Fruit fly (Drosophila melanogaster) whole organism, adult: ENCODE measurements around the gene CG7290.

ENCODE experiments used
- CG11617 ChIP-seq: fragments of 200-800 bp; sonication (Bioruptor generic); optimal IDR thresholded peaks from 2 replicates; lab custom pipeline; 2017; ENCODE audit warnings: mild to moderate bottlenecking, missing biosample characterization, missing genetic modification reagents, missing genetic modification characterization
- CG12768 ChIP-seq: fragments of 200-800 bp; sonication (Bioruptor generic); optimal IDR thresholded peaks from 2 replicates; lab custom pipeline; 2017; ENCODE audit warnings: missing biosample characterization, missing genetic modification characterization, mild to moderate bottlenecking, moderate library complexity, missing genetic modification reagents
- CG14711 ChIP-seq: fragments of 200-800 bp; sonication (Bioruptor generic); optimal IDR thresholded peaks from 2 replicates; lab custom pipeline; 2018; ENCODE audit warnings: missing biosample characterization, mild to moderate bottlenecking, missing genetic modification characterization, moderate library complexity
- CG1620 ChIP-seq: fragments of 200-800 bp; sonication (Bioruptor generic); optimal IDR thresholded peaks from 2 replicates; lab custom pipeline; 2016; ENCODE audit warnings: missing biosample characterization, missing genetic modification characterization
- CG33017 ChIP-seq: fragments of 200-800 bp; sonication (Bioruptor generic); optimal IDR thresholded peaks from 2 replicates; lab custom pipeline; 2018; ENCODE audit warnings: missing biosample characterization, mild to moderate bottlenecking, missing genetic modification characterization, moderate library complexity
- CG5204 ChIP-seq: fragments of 200-800 bp; sonication (Bioruptor generic); optimal IDR thresholded peaks from 2 replicates; lab custom pipeline; 2016; ENCODE audit warnings: missing biosample characterization, missing genetic modification characterization
- CG7045 ChIP-seq: fragments of 200-800 bp; sonication (Bioruptor generic); optimal IDR thresholded peaks from 2 replicates; lab custom pipeline; 2017; ENCODE audit warnings: missing biosample characterization, mild to moderate bottlenecking, missing genetic modification characterization
- CG7101 ChIP-seq: fragments of 200-800 bp; sonication (Bioruptor generic); optimal IDR thresholded peaks from 2 replicates; lab custom pipeline; 2018; ENCODE audit warnings: missing biosample characterization, mild to moderate bottlenecking, missing genetic modification characterization, moderate library complexity
- Clk ChIP-seq: fragments of 200-800 bp; sonication (Bioruptor generic); optimal IDR thresholded peaks from 2 replicates; lab custom pipeline; 2017; ENCODE audit warnings: missing biosample characterization, missing genetic modification characterization
- Crg-1 ChIP-seq: fragments of 200-800 bp; sonication (Bioruptor generic); optimal IDR thresholded peaks from 2 replicates; lab custom pipeline; 2016; ENCODE audit warnings: missing biosample characterization, missing genetic modification characterization
- Hr96 ChIP-seq: fragments of 200-800 bp; sonication (Bioruptor generic); optimal IDR thresholded peaks from 2 replicates; lab custom pipeline; 2016; ENCODE audit warnings: missing biosample characterization, missing genetic modification characterization
- Mnt ChIP-seq: fragments of 200-800 bp; sonication (Bioruptor generic); optimal IDR thresholded peaks from 2 replicates; lab custom pipeline; 2016; ENCODE audit warnings: missing biosample characterization, mild to moderate bottlenecking, missing genetic modification characterization
- bab1 ChIP-seq: fragments of 200-800 bp; sonication (Bioruptor generic); optimal IDR thresholded peaks from 3 replicates; lab custom pipeline; 2019; ENCODE audit warnings: missing biosample characterization, mild to moderate bottlenecking, missing genetic modification characterization, moderate library complexity
- cic ChIP-seq: fragments of 200-800 bp; sonication (Bioruptor generic); optimal IDR thresholded peaks from 2 replicates; lab custom pipeline; 2017; ENCODE audit warnings: missing biosample characterization, mild to moderate bottlenecking, missing genetic modification characterization, moderate library complexity
- cnc ChIP-seq, 2 experiments: fragments of >200 bp; optimal IDR thresholded peaks; 2 replicates each; lab custom pipeline; 2017
- kay ChIP-seq: fragments of 200-800 bp; sonication (Bioruptor generic); peaks from one replicate; lab custom pipeline; 2016; ENCODE audit warnings: missing biosample characterization, missing genetic modification characterization, borderline replicate concordance
- ovo ChIP-seq: fragments of 200-800 bp; sonication (Bioruptor generic); optimal IDR thresholded peaks from 2 replicates; lab custom pipeline; 2016; ENCODE audit warnings: missing biosample characterization, missing genetic modification characterization
- pad ChIP-seq: fragments of 200-800 bp; sonication (Bioruptor generic); optimal IDR thresholded peaks from 3 replicates; lab custom pipeline; 2017; ENCODE audit warnings: missing biosample characterization, missing genetic modification characterization, mild to moderate bottlenecking, moderate library complexity, missing genetic modification reagents
- tj ChIP-seq: fragments of 200-800 bp; sonication (Bioruptor generic); optimal IDR thresholded peaks from 3 replicates; lab custom pipeline; 2017; ENCODE audit warnings: missing biosample characterization, mild to moderate bottlenecking, missing genetic modification characterization, moderate library complexity
- toe ChIP-seq: fragments of 200-800 bp; sonication (Bioruptor generic); optimal IDR thresholded peaks from 2 replicates; lab custom pipeline; 2016; ENCODE audit warnings: missing biosample characterization, missing genetic modification characterization

CG7290 gene

dm6 chr3L:20206950-20207584, 1.2 kb upstream of the CG7290 start, which contains the start of gene CG6996:
CG6996 (plus strand) TSS chr3L:20207534.
- peak; percentile 57 for TF ChIP-seq kay (GFP tag; lab: Kevin White, UChicago)
- TF ChIP-seq CG1620 (GFP tag; lab: Kevin White, UChicago): no peak
- no peak for TF ChIP-seq tj
- no peak for TF ChIP-seq cnc (optimal IDR thresholded peaks at IDR 0.05; lab: Kevin White, UChicago)
- no peak for TF ChIP-seq CG12768 (GFP tag; lab: Kevin White, UChicago)
- no peak for TF ChIP-seq Mnt (GFP tag; lab: Kevin White, UChicago)

dm6 chr3L:20203587-20203986, 2.3 kb downstream of the CG7290 start, which contains the start of gene CG7298:
CG7298 (minus strand) TSS chr3L:20203687.
- TF ChIP-seq bab1 (GFP tag; lab: Kevin White, UChicago) (no peak), Hr96 (no peak), CG7101 (tag; lab: Kevin White, UChicago) (no peak), tj (no peak), CG1620 (GFP tag; lab: Kevin White, UChicago) (no peak), CG11617 (GFP tag; lab: Kevin White, UChicago) (no peak), Crg-1 (GFP tag; lab: Kevin White, UChicago) (no peak), CG7045 (no peak), toe (GFP tag; lab: Kevin White, UChicago) (no peak), cic (GFP tag; lab: Kevin White, UChicago) (no peak), Mnt (GFP tag; lab: Kevin White, UChicago) (no peak), CG14711 (tag; lab: Kevin White, UChicago) (no peak)

- TF ChIP-seq CG11617 (GFP tag; lab: Kevin White, UChicago) (no peak), CG5204 (no peak), cnc (optimal IDR thresholded peaks at IDR 0.05; lab: Kevin White, UChicago) (no peak), Hr96 (no peak), CG1620 (GFP tag; lab: Kevin White, UChicago) (no peak), kay (GFP tag; lab: Kevin White, UChicago) (no peak), CG7101 (tag; lab: Kevin White, UChicago) (no peak), Crg-1 (GFP tag; lab: Kevin White, UChicago) (no peak), toe (GFP tag; lab: Kevin White, UChicago) (no peak), bab1 (GFP tag; lab: Kevin White, UChicago) (no peak), Clk (GFP tag; lab: Kevin White, UChicago) (no peak), pad (GFP tag; lab: Kevin White, UChicago) (no peak), CG33017 (no peak), cic (GFP tag; lab: Kevin White, UChicago) (no peak), CG14711 (tag; lab: Kevin White, UChicago) (no peak), CG7045 (no peak), ovo (GFP tag; lab: Kevin White, UChicago) (no peak)
Observed at dm6 chr3L:20201538-20201937, 4.3 kb downstream of the CG7290 start, which contains the start of gene obst-F. obst-F (minus strand) TSS chr3L:20201638.

DNA sequence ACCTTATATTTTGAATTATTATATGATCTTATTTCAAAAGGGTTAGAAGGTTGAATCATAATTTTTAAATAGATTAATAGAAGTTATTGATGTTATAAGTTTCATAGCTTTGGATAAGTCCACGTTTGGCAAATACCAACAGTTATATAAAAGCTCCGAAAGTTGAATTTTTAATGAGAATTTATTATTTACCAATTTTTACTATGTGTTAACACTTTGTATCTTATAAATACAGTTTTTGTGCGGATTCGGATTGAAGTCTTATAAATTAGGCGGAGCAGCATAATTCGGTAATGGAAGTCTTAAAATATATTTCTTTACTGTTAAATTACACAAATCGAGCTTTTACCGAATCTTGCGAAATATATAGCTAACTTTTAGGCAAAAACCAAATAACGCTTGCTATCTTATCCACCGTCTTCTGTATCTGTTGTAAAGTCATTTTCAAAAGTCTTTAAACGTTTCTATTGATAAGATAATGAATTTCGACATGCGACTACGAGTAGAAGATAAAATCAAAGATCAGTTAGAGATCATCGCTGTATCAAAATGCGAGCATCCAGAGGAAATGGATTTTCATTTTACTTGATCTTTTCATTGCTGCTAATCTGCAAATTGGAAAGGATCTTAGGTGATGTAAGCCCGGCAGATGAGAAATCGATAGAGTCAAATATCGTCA, 6.1 kb downstream of the CG7290 start, which contains the start of gene CG42833:
TSS of gene CG42833 (plus strand) at position 525 of the 679 bp plus-strand sequence.
- TF ChIP-seq CG1620 (GFP tag; lab: Kevin White, UChicago): no peak
- no peak for TF ChIP-seq CG14711 (tag; lab: Kevin White, UChicago)
- no peak for TF ChIP-seq cnc (optimal IDR thresholded peaks at IDR 0.05; lab: Kevin White, UChicago)
- no peak for TF ChIP-seq CG7101 (tag; lab: Kevin White, UChicago)
- TF ChIP-seq Clk (GFP tag; lab: Kevin White, UChicago): no peak
- no peak for TF ChIP-seq CG33017
- TF ChIP-seq kay (GFP tag; lab: Kevin White, UChicago): peak; percentile 93
- no peak for TF ChIP-seq cic (GFP tag; lab: Kevin White, UChicago)
- TF ChIP-seq Mnt (GFP tag; lab: Kevin White, UChicago): no peak

DNA sequence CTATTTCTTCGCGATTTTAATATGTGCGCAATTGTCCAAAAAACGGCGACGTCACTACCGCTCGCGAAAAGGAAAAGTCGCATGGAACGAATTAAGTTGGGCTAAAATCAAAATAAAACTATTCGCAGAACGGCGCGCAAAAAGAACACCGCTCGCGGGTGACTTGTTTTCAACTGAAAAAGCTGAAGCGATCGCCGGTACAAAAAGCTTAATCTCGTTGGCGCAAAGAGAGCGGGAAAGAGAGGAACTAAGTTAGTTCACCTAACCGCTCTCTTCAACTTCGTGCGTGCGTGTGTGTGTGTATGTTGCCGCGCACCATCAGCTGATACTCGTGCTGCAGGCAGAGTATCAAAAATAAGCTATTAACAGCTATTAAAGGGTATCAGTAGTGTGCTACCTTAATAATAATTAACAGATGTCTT, 7.7 kb downstream of the CG7290 start, which contains the start of gene CG42674:
TSS of gene CG42674 (minus strand) at position 180 of the 422 bp plus-strand sequence.
- TF ChIP-seq bab1 (GFP tag; lab: Kevin White, UChicago) (peak; percentile 71), Hr96 (no peak), cic (GFP tag; lab: Kevin White, UChicago) (peak; percentile 68), CG14711 (tag; lab: Kevin White, UChicago) (peak; percentile 10), CG1620 (GFP tag; lab: Kevin White, UChicago) (no peak), ovo (GFP tag; lab: Kevin White, UChicago) (no peak), CG7101 (tag; lab: Kevin White, UChicago) (no peak), toe (GFP tag; lab: Kevin White, UChicago) (no peak), Crg-1 (GFP tag; lab: Kevin White, UChicago) (no peak), kay (GFP tag; lab: Kevin White, UChicago) (peak; percentile 62), Clk (GFP tag; lab: Kevin White, UChicago) (no peak), CG33017 (peak; percentile 53), CG12768 (GFP tag; lab: Kevin White, UChicago) (peak; percentile 7), CG5204 (no peak), pad (GFP tag; lab: Kevin White, UChicago) (no peak), CG11617 (GFP tag; lab: Kevin White, UChicago) (peak; percentile 19), tj (peak; percentile 43), cnc (optimal IDR thresholded peaks at IDR 0.05; lab: Kevin White, UChicago) (no peak), Mnt (GFP tag; lab: Kevin White, UChicago) (peak; percentile 78), CG7045 (no peak)
